Worm (Caenorhabditis elegans): ENCODE results near the gene npr-6.

Gene npr-6

DNA sequence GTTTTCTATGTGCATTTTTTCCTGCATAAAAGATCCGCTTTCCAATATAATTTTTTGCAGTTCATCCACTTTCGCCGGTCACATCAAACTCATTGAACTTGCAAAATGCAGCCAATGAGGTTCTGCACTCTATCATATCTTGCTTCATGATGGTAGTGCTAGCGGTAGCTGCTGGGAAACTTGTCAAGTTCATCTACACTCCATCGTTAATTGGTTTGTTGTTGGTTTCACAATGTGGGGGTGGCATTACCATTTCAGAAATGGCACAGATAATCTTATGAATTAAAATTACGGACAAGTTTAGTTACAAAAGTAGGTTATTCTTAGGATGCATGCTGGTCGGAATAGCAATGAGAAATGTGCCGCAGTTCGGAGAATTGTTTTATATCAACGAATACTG lies 11.1 kb downstream of the npr-6 start:
- no peak for TF ChIP-seq tbx-9 (tag; optimal IDR thresholded peaks at IDR 0.05; ENCODE audit: borderline replicate concordance)
- no peak for TF ChIP-seq rec-8 (tag; optimal IDR thresholded peaks at IDR 0.05)

DNA sequence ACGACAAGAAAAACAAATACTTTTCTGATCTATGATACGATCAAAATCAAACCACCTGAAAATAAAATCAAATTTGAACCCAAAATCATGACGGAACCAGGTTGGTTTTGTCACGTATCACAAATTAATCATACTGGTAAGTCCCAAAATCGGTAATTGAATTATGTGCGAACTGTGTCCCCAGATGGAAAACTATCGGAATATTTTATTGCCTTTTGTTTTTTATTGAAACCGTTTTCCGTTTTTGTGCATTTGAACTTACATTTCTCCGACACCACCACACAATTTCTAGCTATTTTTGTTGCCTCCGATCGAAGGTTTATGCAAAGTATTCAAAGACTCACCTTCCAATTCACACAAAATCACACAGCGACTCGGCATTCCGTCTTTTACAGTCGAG lies 12.1 kb downstream of the npr-6 start, which contains the start of gene F41E7.2:
F41E7.2 (plus strand) TSS at position 301 of the 400 bp plus-strand sequence.
- TF ChIP-seq ceh-79 (tag; optimal IDR thresholded peaks at IDR 0.05) (no peak), lsy-27 (tag; optimal IDR thresholded peaks at IDR 0.05; ENCODE audit: borderline replicate concordance, insufficient read depth) (no peak)

DNA sequence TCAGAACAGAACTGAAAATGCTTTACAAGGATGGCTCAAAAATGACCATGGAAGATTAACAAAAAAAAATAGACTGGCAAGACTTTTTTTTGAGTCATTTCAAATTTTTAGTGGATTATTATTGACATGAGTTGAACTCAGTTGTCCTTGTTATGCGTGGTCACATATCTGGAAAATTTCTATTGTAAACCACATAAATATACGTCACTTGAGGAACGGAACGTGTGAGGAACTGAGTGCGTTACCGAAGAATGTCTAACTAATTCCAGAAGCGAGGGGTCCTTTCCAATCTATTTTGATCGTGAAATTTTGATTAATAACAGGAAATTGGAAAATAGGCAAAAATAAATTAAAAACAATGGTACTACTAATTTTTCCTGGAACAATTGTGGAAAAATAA lies 23.2 kb downstream of the npr-6 start:
- TF ChIP-seq die-1 (tag; optimal IDR thresholded peaks at IDR 0.05) (no peak), mes-4 (tag; optimal IDR thresholded peaks at IDR 0.05) (no peak), dox-1 (GFP tag; IDR thresholded peaks at IDR 0.05) (no peak), B0261.1 (tag; optimal IDR thresholded peaks at IDR 0.05) (no peak), lsl-1 (GFP tag; optimal IDR thresholded peaks at IDR 0.05) (no peak), ceh-100 (GFP tag; IDR thresholded peaks at IDR 0.05) (no peak), nhr-80 (tag; optimal IDR thresholded peaks at IDR 0.05) (no peak), unc-130 (GFP tag; optimal IDR thresholded peaks at IDR 0.05) (no peak), rpc-1 (optimal IDR thresholded peaks at IDR 0.05) (no peak), rpc-1 (tag; optimal IDR thresholded peaks at IDR 0.05) (no peak), madf-3 (GFP tag; IDR thresholded peaks at IDR 0.05) (no peak)

DNA sequence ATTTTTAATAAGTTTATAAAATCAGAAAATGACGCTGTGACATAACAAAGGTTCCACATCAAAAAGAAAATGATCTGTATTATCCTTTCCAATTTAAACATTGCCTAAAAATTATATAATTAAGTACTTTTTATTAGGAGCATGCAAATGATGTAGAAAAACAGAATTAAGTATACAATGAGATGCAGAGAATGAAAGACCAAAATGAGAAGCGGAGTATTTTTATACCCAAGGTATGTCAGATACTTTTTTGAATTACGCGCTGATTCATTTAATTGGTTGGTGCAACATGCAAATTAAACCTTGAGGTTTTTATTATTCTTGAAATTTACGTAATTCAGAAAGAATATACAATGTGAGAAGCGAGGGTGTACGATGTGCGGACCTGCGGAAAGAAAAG lies 25.5 kb downstream of the npr-6 start, which contains the start of gene C32A9.1:
C32A9.1 (minus strand) TSS at position 101 of the 400 bp plus-strand sequence.
- TF ChIP-seq nfyb-1 (GFP tag; IDR thresholded peaks at IDR 0.05) (no peak), let-526 (GFP tag; IDR thresholded peaks at IDR 0.05) (no peak), snpc-4 (GFP tag; optimal IDR thresholded peaks at IDR 0.05) (no peak), snpc-4 (tag; optimal IDR thresholded peaks at IDR 0.05) (no peak), F52B5.7 (tag; optimal IDR thresholded peaks at IDR 0.05) (no peak), snpc-3.4 (tag; optimal IDR thresholded peaks at IDR 0.05) (no peak), egrh-3 (GFP tag; IDR thresholded peaks at IDR 0.05) (no peak), ceh-40 (GFP tag; IDR thresholded peaks at IDR 0.05) (no peak), ztf-6 (GFP tag; IDR thresholded peaks at IDR 0.05) (no peak)

DNA sequence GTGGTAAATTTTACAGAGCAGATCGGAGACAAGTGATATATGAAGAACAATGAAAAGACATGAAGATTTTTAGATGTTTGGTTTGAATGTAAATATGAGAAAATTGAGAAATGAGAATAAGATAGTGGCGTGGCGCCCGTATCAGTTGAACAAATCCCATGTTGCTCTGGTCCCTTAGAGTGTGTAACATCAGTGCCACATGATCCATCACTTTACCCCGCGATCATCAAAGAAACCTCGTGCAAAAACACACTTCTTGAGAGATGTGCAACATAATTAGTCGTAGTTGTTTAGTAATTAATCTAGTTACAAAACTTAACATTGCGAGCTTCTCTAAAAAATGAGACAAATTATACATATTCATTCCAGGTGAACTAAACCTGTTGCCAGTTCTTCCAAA lies 31.5 kb downstream of the npr-6 start:
- TF ChIP-seq nhr-80 (tag; optimal IDR thresholded peaks at IDR 0.05) = no peak
- no peak for TF ChIP-seq Y53G8AR.9 (GFP tag; conservative IDR thresholded peaks at IDR 0.05)
- no peak for TF ChIP-seq mcd-1 (GFP tag; IDR thresholded peaks at IDR 0.05)
- TF ChIP-seq B0261.1 (tag; optimal IDR thresholded peaks at IDR 0.05) = no peak
- no peak for TF ChIP-seq dpff-1 (tag; optimal IDR thresholded peaks at IDR 0.05)
- no peak for TF ChIP-seq bed-1 (GFP tag; IDR thresholded peaks at IDR 0.05)
- TF ChIP-seq ceh-91 (GFP tag; IDR thresholded peaks at IDR 0.05) = no peak
- no peak for TF ChIP-seq nfya-2 (GFP tag; IDR thresholded peaks at IDR 0.05)
- TF ChIP-seq ztf-26 (tag; optimal IDR thresholded peaks at IDR 0.05) = no peak
- no peak for TF ChIP-seq ztf-22 (GFP tag; optimal IDR thresholded peaks at IDR 0.05)
- TF ChIP-seq Y67H2A.10 (GFP tag; conservative IDR thresholded peaks at IDR 0.05) = no peak
- TF ChIP-seq ceh-100 (GFP tag; IDR thresholded peaks at IDR 0.05) = no peak

Data from whole organism, young adult.